Fruit fly (Drosophila melanogaster) whole organism, embryonic: Measurements from ENCODE around the gene Gem2.

Experiments used
- Aef1 ChIP-seq: fragments of 200-800 bp; sonication (Bioruptor generic); IDR thresholded peaks from 3 replicates; pipeline ENCODE4 v1.3.6; 2022; ENCODE audit warnings: missing biosample characterization, missing genetic modification characterization
- Bteb2 ChIP-seq: fragments of 200-800 bp; sonication (Bioruptor generic); optimal IDR thresholded peaks from 2 replicates; lab custom pipeline; 2016; ENCODE audit warnings: missing biosample characterization, missing genetic modification characterization
- CG10321 ChIP-seq: fragments of 200-800 bp; sonication (Bioruptor generic); IDR thresholded peaks from 2 replicates; pipeline ENCODE4 v1.3.6; 2022; ENCODE audit warnings: missing biosample characterization, missing genetic modification characterization
- CG10959 ChIP-seq: fragments of 200-800 bp; sonication (Bioruptor generic); IDR thresholded peaks from 2 replicates; pipeline ENCODE4 v1.3.6; 2022; ENCODE audit warnings: missing biosample characterization, missing genetic modification characterization
- CG11247 ChIP-seq: fragments of 200-800 bp; sonication (Bioruptor generic); IDR thresholded peaks from 2 replicates; pipeline ENCODE4 v1.3.6; 2022; ENCODE audit warnings: missing biosample characterization, missing genetic modification characterization
- CG12155 ChIP-seq: fragments of 200-800 bp; sonication (Bioruptor generic); optimal IDR thresholded peaks from 3 replicates; lab custom pipeline; 2016; ENCODE audit warnings: missing biosample characterization, missing genetic modification characterization
- CG14710 ChIP-seq: fragments of 200-800 bp; sonication (Bioruptor generic); optimal IDR thresholded peaks from 3 replicates; lab custom pipeline; 2019; ENCODE audit warnings: missing biosample characterization, mild to moderate bottlenecking, missing genetic modification characterization, moderate library complexity
- CG15601 ChIP-seq: fragments of 200-800 bp; sonication (Bioruptor generic); optimal IDR thresholded peaks from 3 replicates; lab custom pipeline; 2019; ENCODE audit warnings: missing biosample characterization, mild to moderate bottlenecking, missing genetic modification characterization, moderate library complexity
- CG17186 ChIP-seq: fragments of 200-800 bp; sonication (Bioruptor generic); optimal IDR thresholded peaks from 3 replicates; lab custom pipeline; 2017; ENCODE audit warnings: missing biosample characterization, missing genetic modification reagents, missing genetic modification characterization
- CG18619 ChIP-seq: fragments of 200-800 bp; sonication (Bioruptor generic); optimal IDR thresholded peaks from 3 replicates; lab custom pipeline; 2017; ENCODE audit warnings: missing biosample characterization, mild to moderate bottlenecking, missing genetic modification characterization
- CG2202 ChIP-seq: fragments of 200-800 bp; sonication (Bioruptor generic); optimal IDR thresholded peaks from 2 replicates; lab custom pipeline; 2018; ENCODE audit warnings: missing biosample characterization, mild to moderate bottlenecking, missing genetic modification characterization
- CG31388 ChIP-seq: fragments of 200-800 bp; sonication (Bioruptor generic); optimal IDR thresholded peaks from 2 replicates; lab custom pipeline; 2016; ENCODE audit warnings: missing biosample characterization, missing genetic modification characterization
- CG32772 ChIP-seq: fragments of 200-800 bp; sonication (Bioruptor generic); IDR thresholded peaks from 2 replicates; pipeline ENCODE4 v1.3.6; 2022; ENCODE audit warnings: missing biosample characterization, missing genetic modification characterization
- CG3281 ChIP-seq: fragments of 200-800 bp; sonication (Bioruptor generic); optimal IDR thresholded peaks from 3 replicates; lab custom pipeline; 2017; ENCODE audit warnings: missing biosample characterization, mild to moderate bottlenecking, missing genetic modification characterization
- CG33557 ChIP-seq: fragments of 200-800 bp; sonication (Bioruptor generic); optimal IDR thresholded peaks from 2 replicates; lab custom pipeline; 2019; ENCODE audit warnings: missing biosample characterization, mild to moderate bottlenecking, missing genetic modification characterization, moderate library complexity
- CG5180 ChIP-seq: fragments of 200-800 bp; sonication (Bioruptor generic); optimal IDR thresholded peaks from 3 replicates; lab custom pipeline; 2017; ENCODE audit warnings: missing biosample characterization, missing genetic modification characterization, mild to moderate bottlenecking, moderate library complexity, missing genetic modification reagents
- CG7786 ChIP-seq: fragments of 200-800 bp; sonication (Bioruptor generic); optimal IDR thresholded peaks from 2 replicates; lab custom pipeline; 2016; ENCODE audit warnings: missing biosample characterization, missing genetic modification characterization
- CHES-1-like ChIP-seq: fragments of 200-800 bp; sonication (Bioruptor generic); optimal IDR thresholded peaks from 2 replicates; lab custom pipeline; 2016; ENCODE audit warnings: missing biosample characterization, missing genetic modification characterization
- Dbx ChIP-seq: fragments of 200-800 bp; sonication (Bioruptor generic); IDR thresholded peaks from 3 replicates; pipeline ENCODE4 v1.3.6; 2022; ENCODE audit warnings: missing biosample characterization, missing genetic modification characterization
- HHEX ChIP-seq: fragments of 200-800 bp; sonication (Bioruptor generic); optimal IDR thresholded peaks from 3 replicates; lab custom pipeline; 2017; ENCODE audit warnings: missing biosample characterization, mild to moderate bottlenecking, missing genetic modification characterization, missing genetic modification reagents
- Hr3 ChIP-seq: fragments of 200-800 bp; sonication (Bioruptor generic); optimal IDR thresholded peaks from 3 replicates; lab custom pipeline; 2016; ENCODE audit warnings: missing biosample characterization, missing genetic modification characterization
- Nf-YA ChIP-seq: fragments of 200-800 bp; sonication (Bioruptor generic); IDR thresholded peaks from 2 replicates; pipeline ENCODE4 v1.3.6; 2022; ENCODE audit warnings: missing biosample characterization, missing genetic modification characterization
- Rx ChIP-seq: fragments of 200-800 bp; sonication (Bioruptor generic); IDR thresholded peaks from 2 replicates; pipeline ENCODE4 v1.3.6; 2022; ENCODE audit warnings: missing biosample characterization, missing genetic modification characterization
- Usf ChIP-seq: fragments of 200-800 bp; sonication (Bioruptor generic); optimal IDR thresholded peaks from 2 replicates; lab custom pipeline; 2017; ENCODE audit warnings: missing genotype, missing biosample characterization, missing genetic modification characterization
- Xrp1 ChIP-seq: fragments of 200-800 bp; sonication (Bioruptor generic); IDR thresholded peaks from 2 replicates; pipeline ENCODE4 v1.3.6; 2022; ENCODE audit warnings: missing biosample characterization, missing genetic modification characterization
- amos ChIP-seq: fragments of 200-800 bp; sonication (Bioruptor generic); IDR thresholded peaks from 2 replicates; pipeline ENCODE4 v1.3.6; 2022; ENCODE audit warnings: missing biosample characterization, missing genetic modification characterization; ENCODE audit not compliant: partially characterized antibody
- ato ChIP-seq: fragments of 200-800 bp; sonication (Bioruptor generic); IDR thresholded peaks from 2 replicates; pipeline ENCODE4 v1.3.6; 2022; ENCODE audit warnings: missing biosample characterization, missing genetic modification characterization; ENCODE audit not compliant: partially characterized antibody
- cad ChIP-seq: fragments of >200 bp; optimal IDR thresholded peaks from 2 replicates; lab custom pipeline; 2017; ENCODE audit warnings: missing biosample characterization, missing genetic modification characterization
- caup ChIP-seq: fragments of 200-800 bp; sonication (Bioruptor generic); optimal IDR thresholded peaks from 3 replicates; lab custom pipeline; 2017; ENCODE audit warnings: missing biosample characterization, mild to moderate bottlenecking, missing genetic modification characterization, moderate library complexity; ENCODE audit not compliant: severe bottlenecking
- crol ChIP-seq: fragments of 200-800 bp; sonication (Bioruptor generic); IDR thresholded peaks from 2 replicates; pipeline ENCODE4 v1.3.6; 2022; ENCODE audit warnings: missing biosample characterization, missing genetic modification characterization
- dm ChIP-seq: fragments of 200-800 bp; sonication (Bioruptor generic); optimal IDR thresholded peaks from 3 replicates; lab custom pipeline; 2016; ENCODE audit warnings: missing biosample characterization, missing genetic modification characterization
- exex ChIP-seq: fragments of 200-800 bp; sonication (Bioruptor generic); optimal IDR thresholded peaks from 4 replicates; lab custom pipeline; 2018; ENCODE audit warnings: missing biosample characterization, mild to moderate bottlenecking, missing genetic modification characterization, moderate library complexity
- fd102C ChIP-seq: fragments of 200-800 bp; sonication (Bioruptor generic); optimal IDR thresholded peaks from 2 replicates; lab custom pipeline; 2018; ENCODE audit warnings: missing biosample characterization, mild to moderate bottlenecking, missing genetic modification characterization, moderate library complexity
- gcm2 ChIP-seq: fragments of 200-800 bp; sonication (Bioruptor generic); optimal IDR thresholded peaks from 2 replicates; lab custom pipeline; 2016; ENCODE audit warnings: missing biosample characterization, missing genetic modification characterization
- hkb ChIP-seq, 2 experiments: fragments of 200-800 bp in 1 of 2; fragments of >200 bp in 1 of 2; sonication (Bioruptor generic) in 1 of 2; IDR thresholded peaks in 1 of 2; optimal IDR thresholded peaks in 1 of 2; 2 replicates each; pipeline versions ENCODE4 v1.3.6 to Lab custom; 2017 to 2022; ENCODE audit warnings: missing biosample characterization in 1 of 2, missing genetic modification characterization in 1 of 2
- klu ChIP-seq: fragments of 200-800 bp; sonication (Bioruptor generic); IDR thresholded peaks from 2 replicates; pipeline ENCODE4 v1.3.6; 2022; ENCODE audit warnings: missing biosample characterization, missing genetic modification characterization
- nerfin-1 ChIP-seq: fragments of 200-800 bp; sonication (Bioruptor generic); optimal IDR thresholded peaks from 3 replicates; lab custom pipeline; 2019; ENCODE audit warnings: missing biosample characterization, mild to moderate bottlenecking, missing genetic modification characterization, moderate library complexity
- onecut ChIP-seq: fragments of 200-800 bp; sonication (Bioruptor generic); IDR thresholded peaks from 2 replicates; pipeline ENCODE4 v1.3.6; 2022; ENCODE audit warnings: missing biosample characterization, missing genetic modification characterization
- phol ChIP-seq: fragments of 200-800 bp; sonication (Bioruptor generic); optimal IDR thresholded peaks from 3 replicates; lab custom pipeline; 2018; ENCODE audit warnings: missing biosample characterization, mild to moderate bottlenecking, missing genetic modification characterization, moderate library complexity
- row ChIP-seq: fragments of 200-800 bp; sonication (Bioruptor generic); IDR thresholded peaks from 3 replicates; pipeline ENCODE4 v1.3.6; 2022; ENCODE audit warnings: missing biosample characterization, missing genetic modification characterization
- schlank ChIP-seq: fragments of 200-800 bp; sonication (Bioruptor generic); optimal IDR thresholded peaks from 2 replicates; lab custom pipeline; 2018; ENCODE audit warnings: missing biosample characterization, mild to moderate bottlenecking, missing genetic modification characterization
- sd ChIP-seq: fragments of 200-800 bp; sonication (Bioruptor generic); optimal IDR thresholded peaks from 3 replicates; lab custom pipeline; 2018; ENCODE audit warnings: missing biosample characterization, mild to moderate bottlenecking, missing genetic modification characterization, moderate library complexity
- ssp ChIP-seq: fragments of 200-800 bp; sonication (Bioruptor generic); IDR thresholded peaks from 2 replicates; pipeline ENCODE4 v1.3.6; 2022; ENCODE audit warnings: missing biosample characterization, missing genetic modification characterization
- sug ChIP-seq: fragments of 200-800 bp; optimal IDR thresholded peaks from 2 replicates; lab custom pipeline; 2019; ENCODE audit warnings: missing biosample characterization, mild to moderate bottlenecking, missing genetic modification characterization, moderate library complexity
- twi ChIP-seq: fragments of 200-800 bp; optimal IDR thresholded peaks from 2 replicates; lab custom pipeline; 2019; ENCODE audit warnings: missing biosample characterization, mild to moderate bottlenecking, missing genetic modification characterization, moderate library complexity
- unpg ChIP-seq: fragments of 200-800 bp; sonication (Bioruptor generic); optimal IDR thresholded peaks from 3 replicates; lab custom pipeline; 2018; ENCODE audit warnings: missing biosample characterization, mild to moderate bottlenecking, missing genetic modification characterization, moderate library complexity
- z ChIP-seq: fragments of 200-800 bp; sonication (Bioruptor generic); IDR thresholded peaks from 3 replicates; pipeline ENCODE4 v1.3.6; 2022; ENCODE audit warnings: missing biosample characterization, missing genetic modification characterization

Gene Gem2

dm6 chr3L:19062472-19063409 lies 37.4 kb downstream of the Gem2 start, which contains the start of the genes Ugt316A1 and Sfxn2 (continued):
- peak; percentile 33 for TF ChIP-seq CG17186 (GFP tag; lab: Kevin White, UChicago)
- TF ChIP-seq unpg (GFP tag; lab: Kevin White, UChicago) = no peak
- TF ChIP-seq onecut = no peak
- no peak for TF ChIP-seq Nf-YA
- peak; percentile 45; the same call in 1 of the 2 replicates for TF ChIP-seq amos (GFP tag; lab: Robert Waterston, UW)
- TF ChIP-seq Bteb2 (GFP tag; lab: Kevin White, UChicago) = no peak
- TF ChIP-seq CG5180 (GFP tag; lab: Kevin White, UChicago) = no peak
- peak; percentile 25; the same call in 2 of the 3 replicates for TF ChIP-seq Aef1
- peak; percentile 34; the same call in 1 of the 2 replicates for TF ChIP-seq Xrp1 (GFP tag; lab: Robert Waterston, UW)
- peak; percentile 13; the same call in 1 of the 2 replicates for TF ChIP-seq Rx (GFP tag; lab: Robert Waterston, UW)
- TF ChIP-seq CG10321 = no peak
- no peak for TF ChIP-seq CG2202
- peak; percentile 87 for TF ChIP-seq row (GFP tag; lab: Robert Waterston, UW)
- TF ChIP-seq CG11247 (GFP tag; lab: Robert Waterston, UW) = no peak
- peak; percentile 25 for TF ChIP-seq dm (GFP tag; lab: Kevin White, UChicago)
- no peak for TF ChIP-seq CG3281 (GFP tag; lab: Kevin White, UChicago)
- no peak for TF ChIP-seq caup
- no peak for TF ChIP-seq schlank (tag; lab: Kevin White, UChicago)
- peak; percentile 41 for TF ChIP-seq CHES-1-like (GFP tag; lab: Kevin White, UChicago)
- no peak for TF ChIP-seq fd102C (GFP tag; lab: Kevin White, UChicago)
- no peak for TF ChIP-seq ato (GFP tag; lab: Robert Waterston, UW)
- no peak for TF ChIP-seq CG31388
- TF ChIP-seq twi (tag; lab: Kevin White, UChicago) = peak; percentile 12
- TF ChIP-seq CG33557 (GFP tag; lab: Kevin White, UChicago) = peak; percentile 35
- TF ChIP-seq Usf = no peak
- TF ChIP-seq z (GFP tag; lab: Robert Waterston, UW) = 0 out of 3 replicates have a peak, but pooled peaks have one; percentile 21
- TF ChIP-seq CG32772 (GFP tag; lab: Robert Waterston, UW) = peak; percentile 16; the same call in 1 of the 2 replicates
- TF ChIP-seq Hr3 (GFP tag; lab: Kevin White, UChicago) = peak; percentile 41
- TF ChIP-seq CG7786 (GFP tag; lab: Kevin White, UChicago) = peak; percentile 33
- TF ChIP-seq cad (GFP tag; lab: Kevin White, UChicago) = no peak
- TF ChIP-seq CG10959 (GFP tag; lab: Robert Waterston, UW) = 0 out of 2 replicates have a peak, but pooled peaks have one; percentile 31
- peak; percentile 98 for TF ChIP-seq hkb (optimal IDR thresholded peaks at IDR 0.05; lab: Kevin White, UChicago)
- TF ChIP-seq hkb (GFP tag; IDR thresholded peaks at IDR 0.05; lab: Robert Waterston, UW) = no peak
- TF ChIP-seq CG18619 = peak; percentile 15
- peak; percentile 39; the same call in 1 of the 2 replicates for TF ChIP-seq ssp (GFP tag; lab: Robert Waterston, UW)
- peak; percentile 61; the same call in 1 of the 2 replicates for TF ChIP-seq klu
- TF ChIP-seq nerfin-1 (tag; lab: Kevin White, UChicago) = no peak
- no peak for TF ChIP-seq HHEX (GFP tag; lab: Kevin White, UChicago)
- TF ChIP-seq phol = peak; percentile 84
- peak; percentile 61 for TF ChIP-seq sug (tag; lab: Kevin White, UChicago)
- TF ChIP-seq sd (tag; lab: Kevin White, UChicago) = peak; percentile 55
- TF ChIP-seq CG15601 (tag; lab: Kevin White, UChicago) = peak; percentile 42
- peak; percentile 31; the same call in 1 of the 3 replicates for TF ChIP-seq Dbx (GFP tag; lab: Robert Waterston, UW)
- no peak for TF ChIP-seq exex (tag; lab: Kevin White, UChicago)
- TF ChIP-seq CG14710 (tag; lab: Kevin White, UChicago) = peak; percentile 66
- peak; percentile 47 for TF ChIP-seq CG12155
- peak; percentile 64; the same call in 1 of the 2 replicates for TF ChIP-seq crol (GFP tag; lab: Robert Waterston, UW)
- no peak for TF ChIP-seq gcm2
